Worm (Caenorhabditis elegans) whole organism, young adult: ENCODE results near the gene cdr-6.

Experiments used
- B0019.2 ChIP-seq: fragments of 200-800 bp; sonication (Bioruptor generic); conservative IDR thresholded peaks from 2 replicates; pipeline ENCODE4 v1.3.6; 2022; ENCODE audit warnings: missing genetic modification reagents, missing genetic modification characterization, missing compliant biosample characterization
- B0035.1 ChIP-seq: sonication (generic microtip); optimal IDR thresholded peaks from 2 replicates; lab custom pipeline; 2016; ENCODE audit warnings: missing genetic modification characterization, mild to moderate bottlenecking, missing compliant biosample characterization, missing genotype, missing genetic modification reagents
- B0261.1 ChIP-seq: sonication (generic microtip); optimal IDR thresholded peaks from 2 replicates; lab custom pipeline; 2016; ENCODE audit warnings: mild to moderate bottlenecking, missing genetic modification characterization, moderate library complexity, missing compliant biosample characterization
- C06A6.2 ChIP-seq: fragments of 200-800 bp; sonication (Bioruptor generic); conservative IDR thresholded peaks from 2 replicates; pipeline ENCODE4 v1.3.6; 2022; ENCODE audit warnings: missing genetic modification characterization, missing compliant biosample characterization
- F22D6.2 ChIP-seq: sonication (generic microtip); optimal IDR thresholded peaks from 2 replicates; lab custom pipeline; 2016; ENCODE audit warnings: mild to moderate bottlenecking, missing genetic modification characterization, missing compliant biosample characterization
- F39B2.1 ChIP-seq: fragments of 200-800 bp; sonication (Bioruptor generic); IDR thresholded peaks from 2 replicates; pipeline ENCODE4 v1.3.6; 2022; ENCODE audit warnings: missing genetic modification reagents, missing genetic modification characterization, missing compliant biosample characterization
- F52B5.7 ChIP-seq: sonication (generic microtip); optimal IDR thresholded peaks from 2 replicates; lab custom pipeline; 2016; ENCODE audit warnings: mild to moderate bottlenecking, missing genetic modification characterization, missing compliant biosample characterization
- K11D2.4 ChIP-seq: fragments of 200-800 bp; sonication (Bioruptor generic); IDR thresholded peaks from 2 replicates; pipeline ENCODE4 v1.3.6; 2022; ENCODE audit warnings: missing genetic modification reagents, missing genetic modification characterization, missing compliant biosample characterization
- T26A5.8 ChIP-seq: sonication (generic microtip); optimal IDR thresholded peaks from 2 replicates; lab custom pipeline; 2016; ENCODE audit warnings: missing genetic modification characterization, missing compliant biosample characterization
- Y53F4B.3 ChIP-seq: fragments of 200-800 bp; sonication (Bioruptor generic); IDR thresholded peaks from 2 replicates; pipeline ENCODE4 v1.3.6; 2022; ENCODE audit warnings: missing genetic modification reagents, missing genetic modification characterization, missing compliant biosample characterization
- akir-1 ChIP-seq: fragments of 200-800 bp; sonication (Bioruptor generic); optimal IDR thresholded peaks from 2 replicates; lab custom pipeline; 2018; ENCODE audit warnings: mild to moderate bottlenecking, missing genetic modification characterization, moderate library complexity, missing compliant biosample characterization
- aptf-3 ChIP-seq: fragments of 200-800 bp; sonication (Bioruptor generic); IDR thresholded peaks from 2 replicates; pipeline ENCODE4 v1.3.6; 2022; ENCODE audit warnings: missing genetic modification characterization, missing compliant biosample characterization
- attf-3 ChIP-seq: fragments of 200-800 bp; sonication (Bioruptor generic); conservative IDR thresholded peaks from 2 replicates; pipeline ENCODE4 v1.3.6; 2022; ENCODE audit warnings: missing genetic modification reagents, missing genetic modification characterization, missing compliant biosample characterization
- attf-5 ChIP-seq: fragments of 200-800 bp; sonication (Bioruptor generic); optimal IDR thresholded peaks from 2 replicates; lab custom pipeline; 2018; ENCODE audit warnings: mild to moderate bottlenecking, missing genetic modification characterization, missing compliant biosample characterization
- bed-1 ChIP-seq: fragments of 200-800 bp; sonication (Bioruptor generic); IDR thresholded peaks from 2 replicates; pipeline ENCODE4 v1.3.6; 2022; ENCODE audit warnings: missing genetic modification reagents, missing genetic modification characterization, missing compliant biosample characterization
- ceh-27 ChIP-seq: fragments of 200-800 bp; sonication (Bioruptor generic); optimal IDR thresholded peaks from 2 replicates; lab custom pipeline; 2018; ENCODE audit warnings: mild to moderate bottlenecking, missing genetic modification characterization, moderate library complexity, missing compliant biosample characterization
- ceh-40 ChIP-seq: fragments of 200-800 bp; sonication (Bioruptor generic); IDR thresholded peaks from 2 replicates; pipeline ENCODE4 v1.3.6; 2022; ENCODE audit warnings: missing genetic modification characterization, missing compliant biosample characterization
- ceh-79 ChIP-seq: sonication (generic microtip); optimal IDR thresholded peaks from 2 replicates; lab custom pipeline; 2017; ENCODE audit warnings: mild to moderate bottlenecking, missing genetic modification characterization, missing compliant biosample characterization
- ceh-91 ChIP-seq: fragments of 200-800 bp; sonication (Bioruptor generic); IDR thresholded peaks from 2 replicates; pipeline ENCODE4 v1.3.6; 2022; ENCODE audit warnings: missing genetic modification reagents, missing genetic modification characterization, missing compliant biosample characterization
- die-1 ChIP-seq: sonication (generic microtip); optimal IDR thresholded peaks from 2 replicates; lab custom pipeline; 2016; ENCODE audit warnings: missing genotype, mild to moderate bottlenecking, missing genetic modification characterization, missing compliant biosample characterization
- dox-1 ChIP-seq: fragments of 200-800 bp; sonication (Bioruptor generic); IDR thresholded peaks from 2 replicates; pipeline ENCODE4 v1.3.6; 2022; ENCODE audit warnings: missing genetic modification reagents, missing genetic modification characterization, missing compliant biosample characterization
- efl-1 ChIP-seq: fragments of 150-350 bp; optimal IDR thresholded peaks from 2 replicates; lab custom pipeline; 2014; ENCODE audit warnings: missing biosample characterization, missing genetic modification reagents, missing genetic modification characterization
- egl-44 ChIP-seq: fragments of 200-800 bp; sonication (Bioruptor generic); IDR thresholded peaks from 2 replicates; pipeline ENCODE4 v1.3.6; 2022; ENCODE audit warnings: missing genetic modification reagents, missing genetic modification characterization, missing compliant biosample characterization
- gei-17 ChIP-seq: fragments of 200-800 bp; sonication (Bioruptor generic); optimal IDR thresholded peaks from 2 replicates; lab custom pipeline; 2018; ENCODE audit warnings: mild to moderate bottlenecking, missing genetic modification characterization, missing compliant biosample characterization
- hlh-26 ChIP-seq: fragments of 200-800 bp; sonication (Bioruptor generic); conservative IDR thresholded peaks from 2 replicates; pipeline ENCODE4 v1.3.6; 2022; ENCODE audit warnings: missing genetic modification reagents, missing genetic modification characterization, missing compliant biosample characterization
- hsf-1 ChIP-seq: fragments of 200-800 bp; sonication (Bioruptor generic); IDR thresholded peaks from 2 replicates; pipeline ENCODE4 v1.3.6; 2022; ENCODE audit warnings: missing genetic modification reagents, missing genetic modification characterization, missing compliant biosample characterization
- let-607 ChIP-seq, 2 experiments: fragments of 200-800 bp in 1 of 2; sonication (Bioruptor generic) in 1 of 2; sonication (generic microtip) in 1 of 2; optimal IDR thresholded peaks; 2 replicates each; lab custom pipeline; 2016 to 2018; ENCODE audit warnings: mild to moderate bottlenecking in 2 of 2, missing compliant biosample characterization in 2 of 2, missing genetic modification characterization in 2 of 2, moderate library complexity in 2 of 2, missing genotype in 1 of 2
- lin-35 ChIP-seq, 3 experiments: fragments of 150-350 bp in 2 of 3; sonication (generic microtip) in 1 of 3; optimal IDR thresholded peaks; 2 replicates each; lab custom pipeline; 2014 to 2018; ENCODE audit warnings: missing biosample characterization in 3 of 3, missing genetic modification characterization in 3 of 3, missing genetic modification reagents in 3 of 3
- lin-40 ChIP-seq: sonication (generic microtip); optimal IDR thresholded peaks from 2 replicates; lab custom pipeline; 2016; ENCODE audit warnings: missing genetic modification characterization, mild to moderate bottlenecking, missing compliant biosample characterization, missing genotype, missing genetic modification reagents
- madf-3 ChIP-seq: fragments of 200-800 bp; sonication (Bioruptor generic); IDR thresholded peaks from 2 replicates; pipeline ENCODE4 v1.3.6; 2022; ENCODE audit warnings: missing genetic modification reagents, missing genetic modification characterization, missing compliant biosample characterization
- madf-6 ChIP-seq: fragments of 200-800 bp; sonication (Bioruptor generic); IDR thresholded peaks from 2 replicates; pipeline ENCODE4 v1.3.6; 2022; ENCODE audit warnings: missing genetic modification reagents, missing genetic modification characterization, missing compliant biosample characterization
- madf-8 ChIP-seq: fragments of 200-800 bp; sonication (Bioruptor generic); conservative IDR thresholded peaks from 2 replicates; pipeline ENCODE4 v1.3.6; 2022; ENCODE audit warnings: missing genetic modification reagents, missing genetic modification characterization, missing compliant biosample characterization
- mel-28 ChIP-seq: sonication (generic microtip); optimal IDR thresholded peaks from 2 replicates; lab custom pipeline; 2016; ENCODE audit warnings: borderline replicate concordance, mild to moderate bottlenecking, missing genetic modification characterization, missing compliant biosample characterization
- mes-4 ChIP-seq: sonication (generic microtip); optimal IDR thresholded peaks from 2 replicates; lab custom pipeline; 2016; ENCODE audit warnings: missing genotype, missing genetic modification characterization, missing compliant biosample characterization
- mxl-1 ChIP-seq: sonication (generic microtip); optimal IDR thresholded peaks from 2 replicates; lab custom pipeline; 2016; ENCODE audit warnings: missing genetic modification characterization, missing compliant biosample characterization
- nfya-1 ChIP-seq: sonication (generic microtip); optimal IDR thresholded peaks from 2 replicates; lab custom pipeline; 2017; ENCODE audit warnings: antibody characterized with exemption, missing compliant biosample characterization, missing genetic modification characterization, borderline replicate concordance; ENCODE audit not compliant: insufficient read depth
- nhr-120 ChIP-seq: fragments of 200-800 bp; sonication (Bioruptor generic); IDR thresholded peaks from 2 replicates; pipeline ENCODE4 v1.3.6; 2022; ENCODE audit warnings: missing genetic modification characterization, missing compliant biosample characterization
- nhr-80 ChIP-seq: sonication (generic microtip); optimal IDR thresholded peaks from 2 replicates; lab custom pipeline; 2016; ENCODE audit warnings: missing genetic modification characterization, missing compliant biosample characterization
- pbrm-1 ChIP-seq: fragments of 200-800 bp; sonication (Bioruptor generic); IDR thresholded peaks from 2 replicates; pipeline ENCODE4 v1.3.6; 2022; ENCODE audit warnings: missing genetic modification reagents, missing genetic modification characterization, missing compliant biosample characterization
- pha-4 ChIP-seq: fragments of 150-350 bp; sonication (generic microtip); optimal IDR thresholded peaks from 2 replicates; lab custom pipeline; 2014; ENCODE audit warnings: missing biosample characterization, missing genetic modification reagents, missing genetic modification characterization
- repo-1 ChIP-seq: sonication (generic microtip); optimal IDR thresholded peaks from 2 replicates; lab custom pipeline; 2017; ENCODE audit warnings: mild to moderate bottlenecking, missing genetic modification characterization, missing compliant biosample characterization
- snpc-1.3 ChIP-seq: sonication (generic microtip); optimal IDR thresholded peaks from 2 replicates; lab custom pipeline; 2017; ENCODE audit warnings: missing genetic modification characterization, mild to moderate bottlenecking, missing compliant biosample characterization, antibody characterized with exemption, moderate library complexity, missing genotype, missing genetic modification reagents; ENCODE audit not compliant: insufficient read depth
- snpc-3.4 ChIP-seq: sonication (generic microtip); optimal IDR thresholded peaks from 2 replicates; lab custom pipeline; 2017; ENCODE audit warnings: missing genetic modification characterization, mild to moderate bottlenecking, missing compliant biosample characterization, antibody characterized with exemption, moderate library complexity, missing genotype, missing genetic modification reagents
- sptf-2 ChIP-seq: fragments of 200-800 bp; sonication (Bioruptor generic); optimal IDR thresholded peaks from 2 replicates; lab custom pipeline; 2018; ENCODE audit warnings: mild to moderate bottlenecking, missing genetic modification characterization, missing compliant biosample characterization
- tlf-1 ChIP-seq: fragments of 200-800 bp; sonication (Bioruptor generic); optimal IDR thresholded peaks from 2 replicates; lab custom pipeline; 2018; ENCODE audit warnings: mild to moderate bottlenecking, missing genetic modification characterization, missing compliant biosample characterization
- ztf-25 ChIP-seq: fragments of 200-800 bp; sonication (Bioruptor generic); IDR thresholded peaks from 2 replicates; pipeline ENCODE4 v1.3.6; 2022; ENCODE audit warnings: missing genetic modification reagents, missing genetic modification characterization, missing compliant biosample characterization
- ztf-26 ChIP-seq: sonication (generic microtip); optimal IDR thresholded peaks from 2 replicates; lab custom pipeline; 2017; ENCODE audit warnings: missing genetic modification characterization, missing compliant biosample characterization

cdr-6 gene

ce11 chrV:12404544-12404943 is 9.0 kb downstream of the cdr-6 start, which contains the start of gene K01D12.9:
TSS of gene K01D12.9 (minus strand) at chrV:12404644.
- TF ChIP-seq madf-6 (no peak), tlf-1 (GFP tag; lab: Kevin White, UChicago) (no peak), T26A5.8 (tag; lab: Kevin White, UChicago) (no peak), B0261.1 (tag; lab: Kevin White, UChicago) (no peak), attf-5 (no peak), madf-3 (GFP tag; lab: Robert Waterston, UW) (no peak), F52B5.7 (tag; lab: Kevin White, UChicago) (no peak), nhr-80 (tag; lab: Kevin White, UChicago) (no peak), gei-17 (GFP tag; lab: Kevin White, UChicago) (no peak), nhr-120 (GFP tag; lab: Robert Waterston, UW) (no peak), ztf-25 (GFP tag; lab: Robert Waterston, UW) (no peak), lin-35 (GFP tag; optimal IDR thresholded peaks at IDR 0.05; lab: Kevin White, UChicago) (no peak), mxl-1 (tag; lab: Kevin White, UChicago) (no peak), B0019.2 (no peak)

- TF ChIP-seq Y53F4B.3 (GFP tag; lab: Robert Waterston, UW), result no peak
- TF ChIP-seq repo-1 (tag; lab: Kevin White, UChicago), result no peak
- TF ChIP-seq F39B2.1 (GFP tag; lab: Robert Waterston, UW), result no peak
- TF ChIP-seq hlh-26 (GFP tag; lab: Robert Waterston, UW), result no peak
- TF ChIP-seq let-607 (tag; optimal IDR thresholded peaks at IDR 0.05; lab: Kevin White, UChicago), result no peak
- TF ChIP-seq B0035.1 (tag; lab: Kevin White, UChicago), result no peak
- no peak for TF ChIP-seq ceh-40 (GFP tag; lab: Robert Waterston, UW)
- TF ChIP-seq madf-3 (GFP tag; lab: Robert Waterston, UW), result no peak
- TF ChIP-seq egl-44 (GFP tag; lab: Robert Waterston, UW), result no peak
- no peak for TF ChIP-seq snpc-3.4 (tag; lab: Kevin White, UChicago)
- no peak for TF ChIP-seq lin-40 (tag; lab: Kevin White, UChicago)
- TF ChIP-seq tlf-1 (GFP tag; lab: Kevin White, UChicago), result no peak
- no peak for TF ChIP-seq akir-1 (GFP tag; lab: Kevin White, UChicago)
- no peak for TF ChIP-seq hsf-1
- no peak for TF ChIP-seq aptf-3 (GFP tag; lab: Robert Waterston, UW)
- TF ChIP-seq K11D2.4 (GFP tag; lab: Robert Waterston, UW), result no peak
- no peak for TF ChIP-seq C06A6.2
Observed at ce11 chrV:12402355-12402754, 11.1 kb downstream of the cdr-6 start, which contains the start of gene K01D12.8. TSS of gene K01D12.8 (plus strand) at chrV:12402655.

- TF ChIP-seq mel-28, result no peak
- peak; percentile 80 for TF ChIP-seq madf-6
- TF ChIP-seq pha-4 (tag; lab: Kevin White, UChicago), result no peak
- TF ChIP-seq repo-1 (tag; lab: Kevin White, UChicago), result no peak
- peak; percentile 22 for TF ChIP-seq efl-1 (GFP tag; lab: Kevin White, UChicago)
- TF ChIP-seq attf-3, result 0 out of 2 replicates have a peak, but pooled peaks have one; percentile 31
- no peak for TF ChIP-seq bed-1 (GFP tag; lab: Robert Waterston, UW)
- no peak for TF ChIP-seq ztf-26 (tag; lab: Kevin White, UChicago)
- no peak for TF ChIP-seq die-1
- TF ChIP-seq madf-8 (GFP tag; lab: Robert Waterston, UW), result 0 out of 2 replicates have a peak, but pooled peaks have one; percentile 7
- TF ChIP-seq sptf-2 (GFP tag; lab: Kevin White, UChicago), result no peak
- no peak for TF ChIP-seq dox-1
- no peak for TF ChIP-seq nfya-1
- TF ChIP-seq snpc-1.3, result no peak
- TF ChIP-seq ceh-27 (GFP tag; lab: Kevin White, UChicago), result no peak
- no peak for TF ChIP-seq ceh-91 (GFP tag; lab: Robert Waterston, UW)
- no peak for TF ChIP-seq F22D6.2
- TF ChIP-seq mes-4 (tag; lab: Kevin White, UChicago), result no peak
- TF ChIP-seq pbrm-1 (GFP tag; lab: Robert Waterston, UW), result no peak
- TF ChIP-seq ceh-79 (tag; lab: Kevin White, UChicago), result no peak
Observed at ce11 chrV:12401383-12401782, 12.1 kb downstream of the cdr-6 start, which contains the start of gene K01D12.7. TSS of gene K01D12.7 (minus strand) at chrV:12401483.
